Fruit fly (Drosophila melanogaster): ENCODE data around the gene Agpat1.
A peak's percentile ranks its signal among the peaks of the same experiment; 100 is the strongest.

Agpat1 gene

DNA sequence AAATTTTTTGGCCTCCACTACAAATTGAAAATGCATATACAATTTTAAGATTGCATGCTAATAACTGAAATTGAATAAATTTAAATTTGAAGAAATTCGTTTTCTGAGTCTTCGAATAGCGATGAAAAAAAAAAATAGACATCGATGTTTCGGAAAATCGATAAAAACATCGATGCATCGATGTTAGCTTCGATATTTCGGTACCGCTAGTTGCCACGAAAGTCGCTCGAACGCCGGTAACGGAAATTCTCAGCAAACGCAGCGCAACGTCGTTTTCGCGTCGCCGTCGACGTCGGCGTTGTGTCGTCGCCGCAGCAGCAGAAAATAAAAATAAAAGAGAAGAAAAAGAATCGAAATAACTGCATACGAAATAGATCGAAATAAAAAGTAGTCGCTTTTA is at the start of gene Agpat1:
Agpat1 (plus strand) TSS at position 191 of the 400 bp plus-strand sequence.
- TF ChIP-seq CG8478 (optimal IDR thresholded peaks at IDR 0.05), result no peak
- no peak for TF ChIP-seq EcR (GFP tag; optimal IDR thresholded peaks at IDR 0.05)
- TF ChIP-seq Dll (optimal IDR thresholded peaks at IDR 0.05), result no peak
- TF ChIP-seq usp (GFP tag; optimal IDR thresholded peaks at IDR 0.05), result no peak
- TF ChIP-seq pan (optimal IDR thresholded peaks at IDR 0.05), result no peak
- TF ChIP-seq psq (optimal IDR thresholded peaks at IDR 0.05), result no peak

DNA sequence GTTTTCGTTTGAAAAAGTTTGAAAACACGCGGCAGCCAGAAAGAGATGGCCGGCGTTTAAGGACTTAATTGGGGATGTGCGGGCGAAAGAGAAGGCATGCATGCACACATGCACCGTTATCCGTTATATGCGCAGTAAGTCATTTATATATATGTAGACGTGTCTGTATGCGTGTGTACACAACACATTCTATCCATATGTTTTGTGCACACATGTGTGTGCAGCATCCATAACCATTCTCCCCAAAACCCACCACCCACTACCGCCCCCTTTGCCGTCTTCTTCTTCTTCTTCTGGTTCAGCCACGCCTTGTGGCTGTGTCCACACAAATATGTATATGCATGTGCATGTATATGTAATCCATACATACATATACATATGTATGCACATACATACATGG is 46.4 kb upstream of the Agpat1 start:
- TF ChIP-seq EcR (GFP tag; optimal IDR thresholded peaks at IDR 0.05) (no peak), psq (optimal IDR thresholded peaks at IDR 0.05) (no peak), usp (GFP tag; optimal IDR thresholded peaks at IDR 0.05) (no peak), pan (optimal IDR thresholded peaks at IDR 0.05) (no peak), Dll (optimal IDR thresholded peaks at IDR 0.05) (no peak), CG8478 (optimal IDR thresholded peaks at IDR 0.05) (no peak)

DNA sequence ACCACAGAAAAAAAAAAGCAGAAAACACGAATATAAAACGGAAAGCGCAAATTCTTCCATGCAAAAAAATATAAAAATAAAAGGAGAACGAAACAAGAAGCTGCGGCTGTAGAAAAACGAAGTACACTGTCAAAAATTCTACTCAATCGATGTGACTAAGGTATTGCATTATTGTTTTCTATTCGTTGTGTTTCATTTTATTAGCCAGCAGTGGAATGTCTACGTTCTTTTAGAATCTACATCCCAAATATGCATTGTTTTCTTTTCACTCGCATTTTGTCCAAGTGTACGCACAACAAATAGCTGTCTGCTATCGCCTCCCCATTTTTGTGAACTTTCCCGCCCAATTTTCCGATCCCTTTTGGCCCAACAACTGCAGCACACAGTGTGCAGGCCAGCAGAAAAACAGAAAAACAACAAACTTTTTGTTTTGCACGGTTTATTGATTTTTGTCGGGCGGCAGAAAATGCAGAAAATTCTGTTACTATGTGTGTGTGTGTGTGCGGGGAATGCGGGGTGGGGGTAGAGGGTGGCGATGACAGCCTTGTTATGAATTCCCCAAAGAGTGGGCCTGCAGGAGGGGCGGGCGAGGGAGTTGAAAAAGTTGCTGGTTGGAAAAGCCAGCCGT is 45.8 kb upstream of the Agpat1 start:
- TF ChIP-seq EcR (GFP tag; optimal IDR thresholded peaks at IDR 0.05) (no peak), CG8478 (optimal IDR thresholded peaks at IDR 0.05) (no peak), psq (optimal IDR thresholded peaks at IDR 0.05) (no peak), pan (optimal IDR thresholded peaks at IDR 0.05) (no peak), usp (GFP tag; optimal IDR thresholded peaks at IDR 0.05) (no peak), Dll (optimal IDR thresholded peaks at IDR 0.05) (no peak)

DNA sequence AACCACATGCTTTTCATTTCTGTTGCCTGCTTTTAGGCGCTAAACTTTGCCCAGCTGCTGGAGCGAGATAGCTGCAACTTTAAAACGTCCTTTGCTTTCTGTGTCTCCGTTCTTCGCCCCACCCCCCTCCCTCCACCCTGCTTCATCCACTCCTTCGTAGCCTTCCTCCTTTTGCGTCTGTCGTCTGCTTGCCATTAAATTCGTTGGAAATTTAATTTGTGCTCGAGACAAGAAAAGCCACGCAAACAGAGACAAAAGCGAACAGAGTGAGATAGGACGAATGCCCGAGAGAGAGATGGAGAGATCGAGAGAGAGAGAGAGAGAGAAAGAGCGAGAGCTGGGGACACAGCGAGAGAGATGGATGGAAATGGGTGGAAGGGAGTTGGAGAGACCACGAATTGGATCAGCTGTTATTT is 45.1 kb upstream of the Agpat1 start:
- TF ChIP-seq psq (optimal IDR thresholded peaks at IDR 0.05) (no peak), usp (GFP tag; optimal IDR thresholded peaks at IDR 0.05) (no peak), Dll (optimal IDR thresholded peaks at IDR 0.05) (no peak), EcR (GFP tag; optimal IDR thresholded peaks at IDR 0.05) (no peak), CG8478 (optimal IDR thresholded peaks at IDR 0.05) (no peak), pan (optimal IDR thresholded peaks at IDR 0.05) (no peak)

DNA sequence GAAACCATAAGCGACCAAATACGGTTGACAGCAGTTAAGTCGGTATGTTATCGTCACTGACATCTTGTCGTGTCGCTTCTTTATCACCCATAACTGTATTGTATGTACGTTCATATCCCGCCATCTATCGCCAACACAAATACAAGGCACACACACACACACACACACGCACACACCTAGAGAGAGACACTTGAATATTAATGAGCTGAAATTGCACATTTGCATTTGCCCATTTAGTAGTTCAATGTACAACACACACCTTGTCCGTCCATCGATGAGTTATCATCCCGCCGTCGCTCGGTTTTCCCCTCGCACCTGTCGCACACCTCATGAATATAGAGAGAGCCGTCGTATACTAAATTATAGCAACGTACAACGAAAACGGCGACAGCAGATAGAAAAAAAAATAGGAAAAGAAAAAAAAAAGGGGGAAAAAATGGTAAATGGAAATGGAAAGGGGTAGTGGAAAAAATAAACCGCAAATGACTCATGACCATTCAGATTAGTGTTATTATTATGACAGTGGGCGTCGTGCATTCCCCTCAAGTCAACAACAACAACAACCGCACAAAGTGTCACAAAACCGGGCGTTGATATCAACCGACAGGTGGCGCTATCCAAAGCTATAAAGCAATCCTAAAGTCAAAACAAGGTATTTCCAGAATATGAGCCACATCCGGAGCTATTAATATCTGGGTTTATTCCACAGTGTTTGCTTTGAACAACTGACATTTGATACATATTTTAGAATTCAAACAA is 43.8 kb upstream of the Agpat1 start:
- TF ChIP-seq Dll (optimal IDR thresholded peaks at IDR 0.05) (no peak), EcR (GFP tag; optimal IDR thresholded peaks at IDR 0.05) (no peak), pan (optimal IDR thresholded peaks at IDR 0.05) (no peak), CG8478 (optimal IDR thresholded peaks at IDR 0.05) (no peak), usp (GFP tag; optimal IDR thresholded peaks at IDR 0.05) (no peak), psq (optimal IDR thresholded peaks at IDR 0.05) (no peak)

DNA sequence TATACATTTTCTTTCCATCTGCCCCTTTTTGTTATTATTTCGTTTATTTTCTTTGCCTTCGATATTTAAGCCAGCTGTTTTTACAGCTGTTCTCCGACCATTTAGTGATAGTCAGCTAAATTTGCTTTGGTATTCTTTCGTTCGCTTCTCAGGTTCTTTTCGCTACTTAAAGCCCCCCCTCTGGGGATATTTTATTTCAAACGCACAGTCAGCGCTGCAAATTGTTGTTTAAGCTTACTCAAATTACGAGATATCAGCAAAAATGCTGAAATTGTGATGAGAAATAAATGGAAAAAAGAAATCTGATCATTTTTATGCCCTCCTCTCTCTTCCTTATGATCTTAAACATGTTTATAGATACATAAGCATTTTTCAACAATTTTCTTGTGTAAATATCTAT is 43.1 kb upstream of the Agpat1 start:
- no peak for TF ChIP-seq CG8478 (optimal IDR thresholded peaks at IDR 0.05)
- TF ChIP-seq pan (optimal IDR thresholded peaks at IDR 0.05), result no peak
- TF ChIP-seq EcR (GFP tag; optimal IDR thresholded peaks at IDR 0.05), result no peak
- TF ChIP-seq Dll (optimal IDR thresholded peaks at IDR 0.05), result no peak
- TF ChIP-seq psq (optimal IDR thresholded peaks at IDR 0.05), result no peak

DNA sequence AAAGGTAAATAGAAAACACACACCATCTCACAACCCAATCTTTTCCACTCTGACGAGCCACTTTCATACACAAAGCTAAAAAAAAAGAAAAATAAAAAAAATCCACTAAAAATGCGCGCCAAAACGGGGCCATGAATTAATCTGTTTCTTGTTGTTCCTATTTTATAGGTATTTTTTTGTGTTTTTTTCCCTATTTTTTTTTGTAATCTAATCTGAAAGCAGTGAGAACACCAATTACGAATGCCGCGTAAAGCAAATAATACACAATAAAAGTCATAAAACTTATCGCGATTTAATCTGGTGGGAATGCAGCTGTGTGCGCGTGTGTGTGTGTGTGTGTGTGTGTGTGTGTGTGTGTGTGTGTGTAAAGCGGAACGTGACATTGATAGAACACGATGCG is 41.7 kb upstream of the Agpat1 start:
- no peak for TF ChIP-seq Dll (optimal IDR thresholded peaks at IDR 0.05)
- no peak for TF ChIP-seq psq (optimal IDR thresholded peaks at IDR 0.05)
- no peak for TF ChIP-seq CG8478 (optimal IDR thresholded peaks at IDR 0.05)
- no peak for TF ChIP-seq EcR (GFP tag; optimal IDR thresholded peaks at IDR 0.05)
- TF ChIP-seq usp (GFP tag; optimal IDR thresholded peaks at IDR 0.05), result no peak
- no peak for TF ChIP-seq pan (optimal IDR thresholded peaks at IDR 0.05)

DNA sequence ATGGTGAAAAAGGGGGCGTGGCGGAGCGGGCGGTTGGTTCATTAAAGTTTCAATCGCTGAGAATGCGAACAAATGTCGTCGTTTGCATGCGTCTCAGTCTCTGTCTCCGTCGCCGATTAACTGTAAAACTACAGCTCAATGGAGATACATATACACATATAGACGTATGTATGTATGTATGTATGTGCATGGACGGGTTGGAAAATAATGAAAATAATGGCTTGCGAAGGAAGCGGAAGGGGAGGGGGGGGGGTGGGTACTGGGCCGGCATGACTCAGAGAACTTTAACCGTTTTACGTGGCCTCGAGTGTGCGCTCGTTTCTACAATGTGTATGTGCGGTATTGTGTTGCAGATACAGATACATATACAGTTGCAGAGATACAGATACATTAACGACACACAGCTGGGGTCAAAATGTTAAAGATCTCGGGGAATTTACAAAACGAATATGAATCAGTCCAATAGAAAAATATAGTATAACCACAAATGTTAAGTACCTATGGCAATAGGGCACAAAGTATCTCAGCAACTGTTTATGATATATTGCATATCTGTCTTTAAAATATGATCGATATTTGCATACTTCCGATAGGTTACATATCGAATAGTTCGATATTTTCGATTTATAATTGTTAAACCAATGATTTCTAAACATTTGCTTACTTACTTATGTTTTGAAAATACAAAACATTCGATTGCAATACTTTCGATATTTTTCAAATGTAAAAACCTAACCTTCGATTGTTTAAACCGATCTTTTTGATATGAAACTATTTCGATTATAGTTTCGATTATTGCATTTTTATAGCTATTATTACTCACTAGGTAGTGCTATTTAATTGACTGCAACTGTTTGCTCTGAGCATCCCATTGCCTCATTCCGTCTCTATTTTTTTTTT is 40.5 kb upstream of the Agpat1 start:
- TF ChIP-seq pan (optimal IDR thresholded peaks at IDR 0.05) (no peak), CG8478 (optimal IDR thresholded peaks at IDR 0.05) (no peak), Dll (optimal IDR thresholded peaks at IDR 0.05) (no peak), EcR (GFP tag; optimal IDR thresholded peaks at IDR 0.05) (no peak), usp (GFP tag; optimal IDR thresholded peaks at IDR 0.05) (no peak), psq (optimal IDR thresholded peaks at IDR 0.05) (no peak)

DNA sequence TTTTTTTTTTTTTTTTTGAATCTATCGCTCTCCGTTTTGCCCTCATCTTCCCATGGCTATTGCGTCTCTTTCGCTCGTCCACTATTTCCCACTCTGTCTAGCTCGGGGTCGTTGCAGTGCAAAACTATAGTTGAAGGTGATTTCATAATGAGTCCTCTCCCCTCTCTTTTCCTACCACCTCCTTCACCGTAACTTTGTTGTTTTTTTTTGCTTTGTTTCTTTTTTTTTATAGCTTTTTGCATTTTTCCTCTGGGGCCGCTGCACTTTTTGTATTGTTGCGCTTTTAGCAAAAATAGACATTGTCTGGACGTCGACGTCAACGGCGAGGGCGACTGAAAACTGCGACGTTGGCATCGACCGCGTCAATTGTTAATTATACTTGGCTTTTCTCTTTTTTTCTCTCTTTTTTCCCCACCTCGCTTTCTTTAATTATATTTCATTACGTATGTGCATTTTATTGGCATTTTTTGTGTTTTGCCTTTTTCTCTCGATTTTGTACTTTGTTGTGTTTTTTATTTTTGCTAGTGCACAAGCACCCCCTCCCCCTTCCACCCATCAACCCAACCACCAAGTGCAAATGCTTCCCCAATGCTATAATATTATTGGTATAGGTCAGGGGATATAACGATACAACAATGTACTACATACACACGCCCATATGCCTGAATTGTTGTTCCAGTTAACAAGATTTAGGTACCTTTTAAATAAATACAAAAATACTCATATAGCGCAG is 39.7 kb upstream of the Agpat1 start:
- TF ChIP-seq EcR (GFP tag; optimal IDR thresholded peaks at IDR 0.05) (peak in 1 of 2 experiments; percentile 91), Dll (optimal IDR thresholded peaks at IDR 0.05) (no peak)

DNA sequence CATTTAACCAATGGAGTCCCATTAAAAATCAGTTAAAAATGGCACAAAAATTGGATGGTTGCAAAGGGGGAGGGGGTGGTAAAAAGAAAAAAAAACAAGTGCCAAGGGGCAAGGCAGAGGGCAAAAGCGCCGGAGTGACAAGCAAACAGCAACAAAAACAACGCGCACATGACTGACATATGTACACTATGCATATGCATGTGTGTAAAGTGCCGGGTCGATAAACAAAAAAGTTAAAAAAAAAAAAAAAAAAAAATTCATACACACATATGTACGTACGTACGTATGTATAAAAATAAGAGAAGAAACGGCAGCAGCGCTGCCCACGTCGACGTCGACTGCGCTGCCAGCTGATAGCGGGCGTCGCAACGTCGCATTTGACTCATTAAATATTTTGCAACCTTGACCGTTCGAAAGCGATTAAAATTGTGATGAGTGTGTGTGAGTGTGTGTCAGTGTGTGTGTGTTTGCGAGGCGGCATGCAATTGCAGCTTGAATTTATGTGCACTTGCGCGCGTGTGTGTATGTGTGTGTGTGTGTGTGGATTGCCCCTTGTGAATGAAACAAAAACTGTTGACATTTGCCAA is 37.3 kb upstream of the Agpat1 start:
- TF ChIP-seq Dll (optimal IDR thresholded peaks at IDR 0.05) (no peak), CG8478 (optimal IDR thresholded peaks at IDR 0.05) (no peak), usp (GFP tag; optimal IDR thresholded peaks at IDR 0.05) (no peak), EcR (GFP tag; optimal IDR thresholded peaks at IDR 0.05) (no peak), pan (optimal IDR thresholded peaks at IDR 0.05) (no peak), psq (optimal IDR thresholded peaks at IDR 0.05) (no peak)

DNA sequence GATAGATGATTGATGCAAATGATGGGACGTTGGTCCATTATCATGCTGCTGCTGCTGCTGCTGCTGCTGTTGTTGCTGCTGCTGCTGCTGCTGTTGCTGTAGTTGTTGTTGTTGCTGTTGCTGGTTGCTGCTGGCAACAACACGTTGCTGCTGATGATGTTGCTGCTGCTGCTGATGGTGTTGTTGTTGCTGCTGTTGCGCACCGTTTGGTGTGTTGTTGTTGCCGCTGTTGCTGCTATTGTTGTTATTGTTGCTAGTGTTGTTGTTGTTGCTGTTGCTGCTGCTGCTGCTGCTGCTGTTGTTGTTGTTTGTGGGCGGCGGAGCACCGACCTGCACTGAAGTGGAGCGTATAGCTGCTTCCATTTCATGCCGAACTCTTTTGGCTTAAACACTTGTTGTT is 34.0 kb upstream of the Agpat1 start:
- TF ChIP-seq usp (GFP tag; optimal IDR thresholded peaks at IDR 0.05), result no peak
